Worm (Caenorhabditis elegans): Measurements from ENCODE around the gene mrps-9.

DNA sequence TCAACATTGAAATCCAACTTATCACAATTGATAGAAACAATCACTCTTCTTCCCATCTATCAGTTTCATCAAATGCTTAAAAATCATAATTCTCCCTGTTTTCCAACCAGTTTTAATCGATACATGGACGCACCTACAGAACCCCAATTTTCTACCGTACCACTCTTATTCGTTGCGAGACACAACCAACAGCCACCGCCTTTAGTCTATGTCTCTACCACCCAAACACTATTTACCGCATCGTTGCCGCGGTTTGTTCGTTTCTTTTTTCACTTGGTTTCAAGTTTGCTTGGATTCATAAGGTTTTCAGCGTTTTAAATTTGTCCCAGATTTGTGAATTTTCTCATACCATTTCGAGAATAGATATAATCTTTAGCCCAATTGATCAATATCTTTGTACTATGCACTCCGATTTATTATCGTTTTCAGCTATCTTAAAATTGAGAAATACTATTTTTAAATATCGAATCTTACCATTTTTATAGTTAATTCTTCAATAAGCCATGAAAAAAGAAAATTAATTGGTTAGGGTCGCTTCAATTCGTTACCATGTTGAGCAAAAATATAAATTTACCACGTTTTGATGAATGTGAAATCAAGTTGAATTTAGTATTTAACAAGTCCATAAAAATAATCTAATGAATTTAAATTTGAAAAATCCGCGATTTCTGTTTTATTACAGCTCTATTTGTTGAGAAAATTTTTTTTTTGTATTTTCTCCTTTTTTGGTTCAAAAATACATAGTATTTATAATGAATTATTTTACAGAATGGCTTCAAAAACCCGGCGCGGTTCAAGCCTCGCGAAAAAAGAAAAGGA lies 44.6 kb downstream of the mrps-9 start, which contains the start of gene F10E9.3:
- no peak for TF ChIP-seq tab-1 (GFP tag; IDR thresholded peaks at IDR 0.05)
- TF ChIP-seq klf-2 (GFP tag; conservative IDR thresholded peaks at IDR 0.05), result no peak
- TF ChIP-seq ztf-23 (GFP tag; IDR thresholded peaks at IDR 0.05), result no peak

Measured in whole organism, midembryonic.